Worm (Caenorhabditis elegans) whole organism, L3 larva: Measurements from ENCODE around the gene gst-8.
"Not testable (repeated sequence)": the region's sequence is repeated elsewhere in the genome, so short reads cannot be mapped to it uniquely, and the experiment has no call there.

Experiments used
- R02D3.7 ChIP-seq: fragments of 150-350 bp; optimal IDR thresholded peaks from 2 replicates; lab custom pipeline; 2014; ENCODE audit warnings: missing biosample characterization, missing genetic modification characterization
- aly-2 ChIP-seq: fragments of 150-350 bp; optimal IDR thresholded peaks from 2 replicates; lab custom pipeline; 2014; ENCODE audit warnings: missing biosample characterization, missing genetic modification characterization
- ama-1 ChIP-seq: fragments of 150-350 bp; optimal IDR thresholded peaks from 2 replicates; lab custom pipeline; 2018
- ceh-16 ChIP-seq: sonication (generic microtip); optimal IDR thresholded peaks from 2 replicates; lab custom pipeline; 2017; ENCODE audit warnings: missing biosample characterization, missing genetic modification characterization
- ceh-28 ChIP-seq: fragments of 150-350 bp; optimal IDR thresholded peaks from 2 replicates; lab custom pipeline; 2014; ENCODE audit warnings: missing biosample characterization, missing genetic modification reagents, missing genetic modification characterization
- ceh-82 ChIP-seq: fragments of 150-350 bp; optimal IDR thresholded peaks from 2 replicates; lab custom pipeline; 2014; ENCODE audit warnings: missing biosample characterization, missing genetic modification characterization
- ceh-9 ChIP-seq: sonication (generic microtip); optimal IDR thresholded peaks from 2 replicates; lab custom pipeline; 2018; ENCODE audit warnings: missing biosample characterization, missing genetic modification characterization
- daf-12 ChIP-seq: fragments of 150-350 bp; optimal IDR thresholded peaks from 2 replicates; lab custom pipeline; 2014; ENCODE audit warnings: missing biosample characterization, missing genetic modification reagents, missing genetic modification characterization
- egl-27 ChIP-seq: sonication (generic microtip); optimal IDR thresholded peaks from 4 replicates; lab custom pipeline; 2017; ENCODE audit warnings: missing biosample characterization, missing genetic modification reagents, missing genetic modification characterization
- elt-2 ChIP-seq: sonication (generic microtip); optimal IDR thresholded peaks from 2 replicates; lab custom pipeline; 2016; ENCODE audit warnings: missing genetic modification reagents, mild to moderate bottlenecking, missing genetic modification characterization, missing compliant biosample characterization
- elt-3 ChIP-seq, 3 experiments: fragments of 150-350 bp in 1 of 3; sonication (generic microtip) in 2 of 3; optimal IDR thresholded peaks; 2 replicates in 2 of 3; 4 replicates in 1 of 3; lab custom pipeline; 2014 to 2017; ENCODE audit warnings: missing biosample characterization in 3 of 3, missing genetic modification characterization in 3 of 3
- eor-1 ChIP-seq, 2 experiments: fragments of 150-350 bp; optimal IDR thresholded peaks; 2 replicates each; lab custom pipeline; 2014 to 2018; ENCODE audit warnings: missing biosample characterization in 2 of 2, missing genetic modification characterization in 2 of 2
- fkh-2 ChIP-seq: fragments of 150-350 bp; optimal IDR thresholded peaks from 2 replicates; lab custom pipeline; 2014; ENCODE audit warnings: missing biosample characterization, missing genetic modification reagents, missing genetic modification characterization
- fos-1 ChIP-seq: fragments of 150-350 bp; optimal IDR thresholded peaks from 2 replicates; lab custom pipeline; 2014; ENCODE audit warnings: missing biosample characterization, missing genetic modification characterization
- lin-15B ChIP-seq: fragments of 150-350 bp; optimal IDR thresholded peaks from 2 replicates; lab custom pipeline; 2014; ENCODE audit warnings: missing biosample characterization, missing genetic modification characterization
- lin-39 ChIP-seq: fragments of 150-350 bp; optimal IDR thresholded peaks from 2 replicates; lab custom pipeline; 2018; ENCODE audit warnings: missing biosample characterization, missing genetic modification reagents, missing genetic modification characterization
- mdl-1 ChIP-seq: fragments of 150-350 bp; optimal IDR thresholded peaks from 2 replicates; lab custom pipeline; 2014; ENCODE audit warnings: missing biosample characterization, missing genetic modification characterization
- mml-1 ChIP-seq: fragments of 150-350 bp; sonication (generic microtip); optimal IDR thresholded peaks from 3 replicates; lab custom pipeline; 2014; ENCODE audit warnings: missing biosample characterization, missing genetic modification characterization
- nfya-1 ChIP-seq: sonication (generic microtip); optimal IDR thresholded peaks from 2 replicates; lab custom pipeline; 2017; ENCODE audit warnings: missing genetic modification characterization, mild to moderate bottlenecking, missing compliant biosample characterization, antibody characterized with exemption, moderate library complexity; ENCODE audit not compliant: insufficient read depth
- nhr-11 ChIP-seq: fragments of 150-350 bp; optimal IDR thresholded peaks from 2 replicates; lab custom pipeline; 2014; ENCODE audit warnings: missing biosample characterization, missing genetic modification characterization
- nhr-12 ChIP-seq: fragments of 150-350 bp; optimal IDR thresholded peaks from 2 replicates; lab custom pipeline; 2014; ENCODE audit warnings: missing biosample characterization, missing genetic modification characterization
- nhr-23 ChIP-seq: fragments of 150-350 bp; optimal IDR thresholded peaks from 2 replicates; lab custom pipeline; 2014; ENCODE audit warnings: missing biosample characterization, missing genetic modification reagents, missing genetic modification characterization
- nhr-237 ChIP-seq: fragments of 150-350 bp; optimal IDR thresholded peaks from 2 replicates; lab custom pipeline; 2014; ENCODE audit warnings: missing biosample characterization, missing genetic modification characterization
- nhr-25 ChIP-seq: sonication (generic microtip); optimal IDR thresholded peaks from 2 replicates; lab custom pipeline; 2017; ENCODE audit warnings: missing biosample characterization, missing genetic modification characterization
- nhr-28 ChIP-seq: fragments of 150-350 bp; optimal IDR thresholded peaks from 2 replicates; lab custom pipeline; 2014; ENCODE audit warnings: missing biosample characterization, missing genetic modification characterization
- nhr-43 ChIP-seq: sonication (generic microtip); optimal IDR thresholded peaks from 2 replicates; lab custom pipeline; 2016; ENCODE audit warnings: mild to moderate bottlenecking, missing genetic modification characterization, missing compliant biosample characterization; ENCODE audit not compliant: poor library complexity, severe bottlenecking
- nhr-76 ChIP-seq: fragments of 150-350 bp; sonication (generic microtip); optimal IDR thresholded peaks from 5 replicates; lab custom pipeline; 2014; ENCODE audit warnings: missing biosample characterization, missing genetic modification characterization
- nhr-77 ChIP-seq: fragments of 150-350 bp; optimal IDR thresholded peaks from 2 replicates; lab custom pipeline; 2014; ENCODE audit warnings: missing biosample characterization, missing genetic modification characterization
- pha-4 ChIP-seq: fragments of 150-350 bp; optimal IDR thresholded peaks from 2 replicates; lab custom pipeline; 2014; ENCODE audit warnings: missing biosample characterization, missing genetic modification reagents, missing genetic modification characterization
- skn-1 ChIP-seq: fragments of 150-350 bp; optimal IDR thresholded peaks from 2 replicates; lab custom pipeline; 2014; ENCODE audit warnings: missing biosample characterization, missing genetic modification characterization
- snpc-4 ChIP-seq: fragments of 150-350 bp; optimal IDR thresholded peaks from 2 replicates; lab custom pipeline; 2014; ENCODE audit warnings: missing biosample characterization, missing genetic modification characterization
- tbx-2 ChIP-seq: sonication (generic microtip); optimal IDR thresholded peaks from 2 replicates; lab custom pipeline; 2016; ENCODE audit warnings: mild to moderate bottlenecking, missing genetic modification characterization, missing compliant biosample characterization
- unc-39 ChIP-seq: sonication (generic microtip); optimal IDR thresholded peaks from 4 replicates; lab custom pipeline; 2017; ENCODE audit warnings: missing biosample characterization, missing genetic modification characterization
- unc-62 ChIP-seq: fragments of 150-350 bp; sonication (generic microtip); optimal IDR thresholded peaks from 4 replicates; lab custom pipeline; 2014; ENCODE audit warnings: missing biosample characterization, missing genetic modification reagents, missing genetic modification characterization

gst-8 gene

DNA sequence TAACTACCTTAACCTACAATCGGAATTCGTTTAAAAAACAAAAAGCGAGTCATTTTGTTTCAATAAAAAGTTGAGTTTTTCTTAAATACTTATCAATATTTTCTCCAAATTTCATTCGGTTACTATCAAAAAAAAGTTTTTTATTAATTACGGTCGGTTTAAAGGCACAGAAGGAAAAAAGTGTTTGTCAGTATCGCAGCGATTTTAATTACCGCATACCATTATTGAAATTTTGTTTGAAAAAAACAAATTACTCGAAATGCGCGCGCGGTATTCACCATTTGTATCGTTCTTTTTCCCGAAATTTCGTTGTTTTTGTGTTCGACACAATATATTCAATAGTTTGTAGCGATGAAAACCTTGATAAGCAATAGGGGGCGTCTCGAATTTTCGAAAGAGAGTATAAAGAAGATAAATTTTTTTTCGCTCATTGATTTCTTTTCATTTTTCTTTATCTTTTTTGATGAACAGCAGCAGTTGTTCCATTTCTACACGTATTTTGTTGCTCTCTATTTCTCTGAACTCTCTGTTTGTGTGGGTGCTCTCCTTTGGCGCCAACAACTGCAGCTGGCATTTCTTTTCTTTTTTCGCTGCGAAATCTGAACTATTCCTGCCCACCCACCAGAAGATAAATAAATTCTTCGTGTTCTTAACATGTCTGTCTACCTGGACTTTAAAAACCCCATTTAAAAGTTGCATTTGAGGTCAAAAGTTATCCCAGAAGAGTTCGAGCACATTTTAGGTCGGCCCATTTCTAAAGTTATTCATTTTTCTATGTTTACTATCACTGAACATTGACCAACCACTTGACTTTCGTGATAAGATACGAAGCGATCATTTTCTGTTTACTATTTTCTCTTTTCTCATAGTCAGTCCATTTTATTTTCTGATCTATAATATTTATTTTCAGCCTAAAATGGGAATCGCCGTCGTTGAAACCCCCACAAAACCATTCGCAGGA is 5.3 kb downstream of the gst-8 start, which contains the start of gene pgm-1 (continued):
- no peak for TF ChIP-seq nhr-23 (tag; lab: Kevin White, UChicago)
- peak; percentile 36 for TF ChIP-seq ceh-28 (tag; lab: Kevin White, UChicago)

DNA sequence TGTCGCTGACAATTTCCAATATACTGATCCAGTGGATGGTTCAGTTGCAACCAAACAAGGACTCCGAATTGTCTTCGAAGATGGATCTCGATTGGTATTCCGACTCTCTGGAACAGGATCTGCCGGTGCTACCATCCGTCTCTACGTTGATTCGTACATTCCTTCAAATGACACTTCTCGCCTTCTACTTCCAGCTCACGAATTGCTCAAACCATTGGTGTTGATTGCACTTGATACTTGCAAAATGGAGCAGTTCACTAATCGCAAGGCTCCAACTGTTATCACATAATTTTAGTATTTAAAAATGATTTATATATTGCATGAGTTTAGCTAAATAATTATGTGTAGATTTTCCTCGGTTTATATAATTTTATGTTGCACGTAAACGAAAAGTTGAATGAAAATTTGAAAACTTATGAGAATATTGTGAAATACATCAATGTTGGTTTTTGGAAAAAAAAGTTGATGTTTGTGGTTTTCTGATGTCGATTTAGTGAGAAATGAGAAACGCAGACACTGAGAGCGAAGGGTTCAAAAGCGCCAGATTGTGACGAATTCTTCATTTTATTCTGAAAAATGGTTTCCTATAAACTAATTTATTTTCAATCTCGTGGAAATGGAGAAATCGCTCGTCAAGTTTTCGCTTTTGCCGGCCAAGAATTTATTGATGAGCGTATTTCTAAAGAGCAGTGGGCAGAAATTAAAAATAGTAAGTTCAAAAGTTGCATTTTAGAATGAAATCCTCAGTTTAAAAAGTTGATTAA is 7.7 kb downstream of the gst-8 start, which contains the start of gene gst-9:
Gene gst-9, plus strand, starts transcription at position 574 of the 764 bp plus-strand sequence.
- TF ChIP-seq aly-2 (no peak), daf-12 (no peak), elt-3 (tag; optimal IDR thresholded peaks at IDR 0.05; lab: Kevin White, UChicago) (no peak), nhr-25 (tag; lab: Kevin White, UChicago) (peak; percentile 50), unc-39 (no peak), nhr-237 (no peak), R02D3.7 (tag; lab: Kevin White, UChicago) (no peak), nhr-43 (tag; lab: Kevin White, UChicago) (peak; percentile 79), pha-4 (tag; lab: Kevin White, UChicago) (peak; percentile 39), tbx-2 (tag; lab: Kevin White, UChicago) (peak; percentile 25), mml-1 (tag; lab: Kevin White, UChicago) (no peak), ama-1 (peak; percentile 89), ceh-28 (tag; lab: Kevin White, UChicago) (no peak), mdl-1 (no peak), fos-1 (tag; lab: Kevin White, UChicago) (no peak), elt-2 (tag; lab: Kevin White, UChicago) (peak; percentile 67), nfya-1 (peak; percentile 34)

ce11 chrII:4892594-4892993 is 9.1 kb downstream of the gst-8 start, which contains the start of gene msp-33:
msp-33 (minus strand) TSS chrII:4892694.
- TF ChIP-seq ceh-9 (tag; lab: Kevin White, UChicago) (no peak), nhr-28 (tag; lab: Kevin White, UChicago) (no peak), egl-27 (tag; lab: Kevin White, UChicago) (no peak), eor-1 (tag; optimal IDR thresholded peaks at IDR 0.05; lab: Kevin White, UChicago) (no peak), unc-62 (GFP tag; lab: Kevin White, UChicago) (no peak), ceh-82 (no peak), elt-2 (tag; lab: Kevin White, UChicago) (no peak), nhr-77 (tag; lab: Kevin White, UChicago) (no peak), ama-1 (no peak), snpc-4 (no peak), ceh-16 (tag; lab: Kevin White, UChicago) (no peak), mdl-1 (no peak), tbx-2 (tag; lab: Kevin White, UChicago) (no peak), nhr-23 (tag; lab: Kevin White, UChicago) (no peak), unc-39 (no peak), nhr-237 (no peak)

- not testable (repeated sequence) for TF ChIP-seq elt-2 (tag; lab: Kevin White, UChicago); daf-12; fkh-2
Measured at ce11 chrII:4898529-4898928, 15.0 kb downstream of the gst-8 start, which contains the start of gene msp-32. msp-32 (plus strand) TSS chrII:4898829.

- TF ChIP-seq nhr-43 (tag; lab: Kevin White, UChicago): no peak
- peak; percentile 33 for TF ChIP-seq lin-15B (tag; lab: Kevin White, UChicago)
- TF ChIP-seq nfya-1: peak; percentile 60
- no peak for TF ChIP-seq skn-1
- TF ChIP-seq lin-39 (tag; lab: Kevin White, UChicago): no peak
- no peak for TF ChIP-seq daf-12
- no peak for TF ChIP-seq unc-39
- TF ChIP-seq ceh-28 (tag; lab: Kevin White, UChicago): peak; percentile 52
- TF ChIP-seq pha-4 (tag; lab: Kevin White, UChicago): peak; percentile 69
- no peak for TF ChIP-seq nhr-76 (tag; lab: Kevin White, UChicago)
- TF ChIP-seq nhr-77 (tag; lab: Kevin White, UChicago): no peak
- TF ChIP-seq nhr-12 (tag; lab: Kevin White, UChicago): no peak
- peak; percentile 45 for TF ChIP-seq nhr-25 (tag; lab: Kevin White, UChicago)
- no peak for TF ChIP-seq nhr-11 (tag; lab: Kevin White, UChicago)
- TF ChIP-seq unc-62 (GFP tag; lab: Kevin White, UChicago): no peak
- no peak for TF ChIP-seq elt-3 (tag; optimal IDR thresholded peaks at IDR 0.05; lab: Kevin White, UChicago)
- TF ChIP-seq elt-2 (tag; lab: Kevin White, UChicago): peak; percentile 64
- peak; percentile 85 for TF ChIP-seq ama-1
Measured at ce11 chrII:4902035-4902434, 18.5 kb downstream of the gst-8 start, which contains the start of gene R05F9.9. R05F9.9 (minus strand) TSS chrII:4902100.
